Fruit fly (Drosophila melanogaster) whole organism, embryonic: ENCODE data around the gene CG11703.

Source experiments
- CG10267 ChIP-seq: fragments of 200-800 bp; sonication (Bioruptor generic); optimal IDR thresholded peaks from 2 replicates; lab custom pipeline; 2018; ENCODE audit warnings: missing biosample characterization, mild to moderate bottlenecking, missing genetic modification characterization, moderate library complexity
- CG10321 ChIP-seq: fragments of 200-800 bp; sonication (Bioruptor generic); IDR thresholded peaks from 2 replicates; pipeline ENCODE4 v1.3.6; 2022; ENCODE audit warnings: missing biosample characterization, missing genetic modification characterization
- CG10654 ChIP-seq: fragments of 200-800 bp; sonication (Bioruptor generic); optimal IDR thresholded peaks from 2 replicates; lab custom pipeline; 2016; ENCODE audit warnings: missing biosample characterization, missing genetic modification characterization
- CG11085 ChIP-seq: fragments of 200-800 bp; sonication (Bioruptor generic); IDR thresholded peaks from 2 replicates; pipeline ENCODE4 v1.3.6; 2022; ENCODE audit warnings: missing biosample characterization, missing genetic modification characterization
- CG12219 ChIP-seq: fragments of 200-800 bp; sonication (Bioruptor generic); optimal IDR thresholded peaks from 3 replicates; lab custom pipeline; 2018; ENCODE audit warnings: missing biosample characterization, mild to moderate bottlenecking, missing genetic modification characterization
- CG13296 ChIP-seq: fragments of 200-800 bp; sonication (Bioruptor generic); optimal IDR thresholded peaks from 3 replicates; lab custom pipeline; 2018; ENCODE audit warnings: missing biosample characterization, mild to moderate bottlenecking, missing genetic modification characterization
- CG13624 ChIP-seq: fragments of 200-800 bp; sonication (Bioruptor generic); optimal IDR thresholded peaks from 2 replicates; lab custom pipeline; 2016; ENCODE audit warnings: missing biosample characterization, missing genetic modification characterization
- CG15269 ChIP-seq: fragments of 200-800 bp; sonication (Bioruptor generic); optimal IDR thresholded peaks from 2 replicates; lab custom pipeline; 2018; ENCODE audit warnings: missing biosample characterization, mild to moderate bottlenecking, missing genetic modification characterization, moderate library complexity
- CG17359 ChIP-seq: fragments of 200-800 bp; sonication (Bioruptor generic); optimal IDR thresholded peaks from 3 replicates; lab custom pipeline; 2018; ENCODE audit warnings: missing biosample characterization, mild to moderate bottlenecking, missing genetic modification characterization, moderate library complexity
- CG17361 ChIP-seq: fragments of 200-800 bp; sonication (Bioruptor generic); IDR thresholded peaks from 3 replicates; pipeline ENCODE4 v1.3.6; 2022; ENCODE audit warnings: missing biosample characterization, missing genetic modification characterization
- CG18011 ChIP-seq: fragments of 200-800 bp; sonication (Bioruptor generic); optimal IDR thresholded peaks from 2 replicates; lab custom pipeline; 2017; ENCODE audit warnings: missing biosample characterization, missing genetic modification characterization, mild to moderate bottlenecking, moderate library complexity, missing genotype
- CG18599 ChIP-seq: fragments of 200-800 bp; sonication (Bioruptor generic); optimal IDR thresholded peaks from 3 replicates; lab custom pipeline; 2017; ENCODE audit warnings: missing biosample characterization, missing genetic modification characterization, mild to moderate bottlenecking, moderate library complexity, missing genetic modification reagents
- CG2120 ChIP-seq: fragments of 200-800 bp; sonication (Bioruptor generic); optimal IDR thresholded peaks from 3 replicates; lab custom pipeline; 2016; ENCODE audit warnings: missing biosample characterization, missing genetic modification characterization
- CG2129 ChIP-seq: fragments of 200-800 bp; sonication (Bioruptor generic); IDR thresholded peaks from 2 replicates; pipeline ENCODE4 v1.3.6; 2022; ENCODE audit warnings: missing biosample characterization, missing genetic modification characterization; ENCODE audit not compliant: partially characterized antibody
- CG2678 ChIP-seq: fragments of 200-800 bp; sonication (Bioruptor generic); optimal IDR thresholded peaks from 3 replicates; lab custom pipeline; 2019; ENCODE audit warnings: missing biosample characterization, mild to moderate bottlenecking, missing genetic modification characterization, moderate library complexity
- CG30403 ChIP-seq: fragments of 200-800 bp; sonication (Bioruptor generic); optimal IDR thresholded peaks from 3 replicates; lab custom pipeline; 2016; ENCODE audit warnings: missing biosample characterization, missing genetic modification characterization
- CG31441 ChIP-seq: fragments of 200-800 bp; sonication (Bioruptor generic); IDR thresholded peaks from 2 replicates; pipeline ENCODE4 v1.3.6; 2022; ENCODE audit warnings: missing biosample characterization, missing genetic modification characterization
- CG5245 ChIP-seq: fragments of 200-800 bp; sonication (Bioruptor generic); optimal IDR thresholded peaks from 3 replicates; lab custom pipeline; 2016; ENCODE audit warnings: missing biosample characterization, missing genetic modification characterization
- CG6854 ChIP-seq: fragments of 200-800 bp; sonication (Bioruptor generic); optimal IDR thresholded peaks from 3 replicates; lab custom pipeline; 2017; ENCODE audit warnings: missing biosample characterization, mild to moderate bottlenecking, missing genetic modification characterization
- CG8089 ChIP-seq: fragments of 200-800 bp; sonication (Bioruptor generic); optimal IDR thresholded peaks from 3 replicates; lab custom pipeline; 2016; ENCODE audit warnings: missing biosample characterization, missing genetic modification characterization
- CG8281 ChIP-seq: fragments of 200-800 bp; sonication (Bioruptor generic); optimal IDR thresholded peaks from 2 replicates; lab custom pipeline; 2018; ENCODE audit warnings: missing biosample characterization, mild to moderate bottlenecking, missing genetic modification characterization, moderate library complexity
- CG8924 ChIP-seq: fragments of 200-800 bp; optimal IDR thresholded peaks from 3 replicates; lab custom pipeline; 2019; ENCODE audit warnings: missing biosample characterization, mild to moderate bottlenecking, missing genetic modification characterization, moderate library complexity
- CrebB ChIP-seq: fragments of 200-800 bp; sonication (Bioruptor generic); optimal IDR thresholded peaks from 3 replicates; lab custom pipeline; 2018; ENCODE audit warnings: missing biosample characterization, mild to moderate bottlenecking, missing genetic modification characterization
- Drgx ChIP-seq: fragments of 200-800 bp; sonication (Bioruptor generic); IDR thresholded peaks from 2 replicates; pipeline ENCODE4 v1.3.6; 2022; ENCODE audit warnings: missing biosample characterization, missing genetic modification characterization
- E2f1 ChIP-seq: fragments of 200-800 bp; sonication (Bioruptor generic); IDR thresholded peaks from 2 replicates; pipeline ENCODE4 v1.3.6; 2022; ENCODE audit warnings: missing biosample characterization, missing genetic modification characterization
- Ets65A ChIP-seq: fragments of 200-800 bp; sonication (Bioruptor generic); peaks from one replicate; lab custom pipeline; 2016; ENCODE audit warnings: missing biosample characterization, missing genetic modification characterization
- GATAe ChIP-seq: fragments of 200-800 bp; sonication (Bioruptor generic); conservative IDR thresholded peaks from 2 replicates; pipeline ENCODE4 v1.3.6; 2022; ENCODE audit warnings: missing biosample characterization, missing genetic modification characterization
- Hr51 ChIP-seq, 2 experiments: fragments of 200-800 bp; sonication (Bioruptor generic); optimal IDR thresholded peaks; 2 replicates in 1 of 2; 3 replicates in 1 of 2; lab custom pipeline; 2016 to 2018; ENCODE audit warnings: missing biosample characterization in 2 of 2, missing genetic modification characterization in 2 of 2, mild to moderate bottlenecking in 1 of 2, moderate library complexity in 1 of 2
- Kr ChIP-seq: fragments of 200-800 bp; sonication (Bioruptor generic); optimal IDR thresholded peaks from 2 replicates; lab custom pipeline; 2017; ENCODE audit warnings: missing biosample characterization, mild to moderate bottlenecking, missing genetic modification characterization
- Lhr ChIP-seq: fragments of 200-800 bp; sonication (Bioruptor generic); optimal IDR thresholded peaks from 3 replicates; lab custom pipeline; 2017; ENCODE audit warnings: mild to moderate bottlenecking, missing biosample characterization, missing genetic modification reagents, missing genetic modification characterization
- NC2β ChIP-seq: fragments of 200-800 bp; sonication (Bioruptor generic); optimal IDR thresholded peaks from 2 replicates; lab custom pipeline; 2016; ENCODE audit warnings: missing biosample characterization, missing genetic modification characterization
- Ssrp ChIP-seq: fragments of 200-800 bp; sonication (Bioruptor generic); optimal IDR thresholded peaks from 2 replicates; lab custom pipeline; 2018; ENCODE audit warnings: missing biosample characterization, mild to moderate bottlenecking, missing genetic modification characterization, moderate library complexity
- Trl ChIP-seq, 3 experiments: fragments of >200 bp in 2 of 3; fragments of 200-800 bp in 1 of 3; sonication (Bioruptor generic) in 1 of 3; optimal IDR thresholded peaks; 2 replicates in 1 of 3; 3 replicates in 2 of 3; lab custom pipeline; 2016 to 2017; ENCODE audit warnings: missing biosample characterization in 1 of 3, missing genetic modification characterization in 1 of 3
- bsh ChIP-seq, 2 experiments: fragments of 200-800 bp; sonication (Bioruptor generic); optimal IDR thresholded peaks; 2 replicates each; lab custom pipeline; 2017 to 2018; ENCODE audit warnings: mild to moderate bottlenecking in 2 of 2, missing biosample characterization in 2 of 2, missing genetic modification characterization in 2 of 2, moderate library complexity in 1 of 2
- chm ChIP-seq: fragments of 200-800 bp; sonication (Bioruptor generic); IDR thresholded peaks from 2 replicates; pipeline ENCODE4 v1.3.6; 2022; ENCODE audit warnings: missing biosample characterization, missing genetic modification characterization
- dimm ChIP-seq: fragments of 200-800 bp; sonication (Bioruptor generic); IDR thresholded peaks from 2 replicates; pipeline ENCODE4 v1.3.6; 2022; ENCODE audit warnings: missing biosample characterization, missing genetic modification characterization
- h ChIP-seq: fragments of >200 bp; optimal IDR thresholded peaks from 2 replicates; lab custom pipeline; 2017
- klu ChIP-seq: fragments of 200-800 bp; sonication (Bioruptor generic); IDR thresholded peaks from 2 replicates; pipeline ENCODE4 v1.3.6; 2022; ENCODE audit warnings: missing biosample characterization, missing genetic modification characterization
- lilli ChIP-seq: fragments of 200-800 bp; sonication (Bioruptor generic); optimal IDR thresholded peaks from 3 replicates; lab custom pipeline; 2016; ENCODE audit warnings: missing biosample characterization, missing genetic modification characterization
- lmd ChIP-seq: fragments of 200-800 bp; sonication (Bioruptor generic); IDR thresholded peaks from 2 replicates; pipeline ENCODE4 v1.3.6; 2022; ENCODE audit warnings: missing biosample characterization, missing genetic modification characterization
- nerfin-2 ChIP-seq: fragments of 200-800 bp; sonication (Bioruptor generic); IDR thresholded peaks from 2 replicates; pipeline ENCODE4 v1.3.6; 2022; ENCODE audit warnings: missing biosample characterization, missing genetic modification characterization; ENCODE audit not compliant: partially characterized antibody
- nmo ChIP-seq: fragments of 200-800 bp; sonication (Bioruptor generic); optimal IDR thresholded peaks from 2 replicates; lab custom pipeline; 2018; ENCODE audit warnings: missing biosample characterization, mild to moderate bottlenecking, missing genetic modification characterization, moderate library complexity
- nom ChIP-seq: fragments of 200-800 bp; sonication (Bioruptor generic); optimal IDR thresholded peaks from 2 replicates; lab custom pipeline; 2017; ENCODE audit warnings: missing biosample characterization, missing genetic modification characterization, mild to moderate bottlenecking, moderate library complexity, missing genetic modification reagents
- ro ChIP-seq: fragments of 200-800 bp; sonication (Bioruptor generic); IDR thresholded peaks from 2 replicates; pipeline ENCODE4 v1.3.6; 2022; ENCODE audit warnings: missing biosample characterization, missing genetic modification characterization
- scrt ChIP-seq: fragments of 200-800 bp; sonication (Bioruptor generic); optimal IDR thresholded peaks from 2 replicates; lab custom pipeline; 2018; ENCODE audit warnings: missing biosample characterization, mild to moderate bottlenecking, missing genetic modification characterization, moderate library complexity
- sisA ChIP-seq: fragments of 200-800 bp; sonication (Bioruptor generic); IDR thresholded peaks from 2 replicates; pipeline ENCODE4 v1.3.6; 2022; ENCODE audit warnings: missing biosample characterization, missing genetic modification characterization
- so ChIP-seq: fragments of 200-800 bp; sonication (Bioruptor generic); IDR thresholded peaks from 3 replicates; pipeline ENCODE4 v1.3.6; 2022; ENCODE audit warnings: missing biosample characterization, missing genetic modification characterization
- tin ChIP-seq: fragments of 200-800 bp; sonication (Bioruptor generic); optimal IDR thresholded peaks from 3 replicates; lab custom pipeline; 2016; ENCODE audit warnings: missing biosample characterization, missing genetic modification characterization
- tna ChIP-seq: fragments of 200-800 bp; sonication (Bioruptor generic); IDR thresholded peaks from 2 replicates; pipeline ENCODE4 v1.3.6; 2022; ENCODE audit warnings: missing biosample characterization, missing genetic modification characterization; ENCODE audit not compliant: partially characterized antibody
- trh ChIP-seq: fragments of 200-800 bp; sonication (Bioruptor generic); optimal IDR thresholded peaks from 2 replicates; lab custom pipeline; 2016; ENCODE audit warnings: missing biosample characterization, missing genetic modification characterization
- vnd ChIP-seq: fragments of 200-800 bp; sonication (Bioruptor generic); IDR thresholded peaks from 3 replicates; pipeline ENCODE4 v1.3.6; 2022; ENCODE audit warnings: missing biosample characterization, missing genetic modification characterization; ENCODE audit not compliant: partially characterized antibody

Gene CG11703

DNA sequence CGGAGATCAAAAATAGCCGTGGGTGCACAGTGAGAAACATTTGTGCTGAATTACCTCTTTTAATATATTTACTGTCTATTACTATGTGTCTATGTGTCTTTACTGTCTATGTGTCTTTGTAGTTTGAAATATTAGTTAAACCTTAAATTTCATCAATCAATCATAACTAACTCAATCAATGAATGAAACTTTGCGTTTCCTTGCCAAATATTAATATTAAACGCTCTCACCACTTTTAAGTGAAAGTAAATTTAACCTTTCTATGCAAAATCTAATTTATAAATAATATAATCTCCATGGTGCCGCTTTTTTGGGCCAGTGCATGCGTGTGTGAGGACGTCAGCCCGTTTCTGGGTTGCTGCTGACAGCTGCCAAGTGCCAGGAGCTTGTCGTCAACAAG lies 46.8 kb downstream of the CG11703 start (continued):
- no peak for TF ChIP-seq CG10267
- TF ChIP-seq CG12219 (GFP tag; lab: Kevin White, UChicago): no peak
- no peak for TF ChIP-seq CG6854
- TF ChIP-seq CG18599 (GFP tag; lab: Kevin White, UChicago): peak; percentile 31
- no peak for TF ChIP-seq Lhr (GFP tag; lab: Kevin White, UChicago)
- TF ChIP-seq dimm: no peak
- TF ChIP-seq nerfin-2 (GFP tag; lab: Robert Waterston, UW): no peak
- peak; percentile 10 for TF ChIP-seq nmo (GFP tag; lab: Kevin White, UChicago)
- TF ChIP-seq CG13296 (GFP tag; lab: Kevin White, UChicago): peak; percentile 10
- TF ChIP-seq lilli (GFP tag; lab: Kevin White, UChicago): peak; percentile 7
- no peak for TF ChIP-seq tna
- TF ChIP-seq CG10321 (GFP tag; lab: Robert Waterston, UW): no peak
- TF ChIP-seq tin (GFP tag; lab: Kevin White, UChicago): peak; percentile 5
- TF ChIP-seq GATAe (GFP tag; lab: Robert Waterston, UW): no peak
- TF ChIP-seq CG30403 (GFP tag; lab: Kevin White, UChicago): peak; percentile 10
- TF ChIP-seq CG10654 (GFP tag; lab: Kevin White, UChicago): no peak
- TF ChIP-seq vnd (GFP tag; lab: Robert Waterston, UW): no peak
- TF ChIP-seq bsh (GFP tag; optimal IDR thresholded peaks at IDR 0.05; lab: Kevin White, UChicago): peak in 1 of 2 experiments; percentile 52
- TF ChIP-seq NC2β: no peak
- TF ChIP-seq CG5245 (GFP tag; lab: Kevin White, UChicago): no peak
- no peak for TF ChIP-seq h
- TF ChIP-seq Ssrp (tag; lab: Kevin White, UChicago): peak; percentile 30
- TF ChIP-seq CrebB (tag; lab: Kevin White, UChicago): no peak
- TF ChIP-seq Kr (GFP tag; lab: Kevin White, UChicago): no peak
- no peak for TF ChIP-seq CG2129 (GFP tag; lab: Robert Waterston, UW)
- 0 out of 2 replicates have a peak, but pooled peaks have one; percentile 23 for TF ChIP-seq CG31441 (GFP tag; lab: Robert Waterston, UW)
- TF ChIP-seq Hr51 (GFP tag; optimal IDR thresholded peaks at IDR 0.05; lab: Kevin White, UChicago): peak in 1 of 2 experiments; percentile 66
- peak; percentile 5 for TF ChIP-seq CG8924
- TF ChIP-seq trh (GFP tag; lab: Kevin White, UChicago): no peak
- no peak for TF ChIP-seq CG8089 (GFP tag; lab: Kevin White, UChicago)
- TF ChIP-seq CG17361 (GFP tag; lab: Robert Waterston, UW): peak; percentile 35; the same call in 1 of the 3 replicates
- TF ChIP-seq lmd (GFP tag; lab: Robert Waterston, UW): no peak
- no peak for TF ChIP-seq CG8281 (tag; lab: Kevin White, UChicago)
- TF ChIP-seq chm (GFP tag; lab: Robert Waterston, UW): no peak
- no peak for TF ChIP-seq scrt
- no peak for TF ChIP-seq E2f1 (GFP tag; lab: Robert Waterston, UW)
- peak; percentile 42 for TF ChIP-seq nom (GFP tag; lab: Kevin White, UChicago)
- no peak for TF ChIP-seq so (GFP tag; lab: Robert Waterston, UW)
- TF ChIP-seq klu (GFP tag; lab: Robert Waterston, UW): no peak
- no peak for TF ChIP-seq Trl (optimal IDR thresholded peaks at IDR 0.05; lab: Kevin White, UChicago)
- TF ChIP-seq Trl (GFP tag; optimal IDR thresholded peaks at IDR 0.05; lab: Kevin White, UChicago): no peak
- peak; percentile 70 for TF ChIP-seq Ets65A (GFP tag; lab: Kevin White, UChicago)
- no peak for TF ChIP-seq ro (GFP tag; lab: Robert Waterston, UW)
- no peak for TF ChIP-seq CG11085 (GFP tag; lab: Robert Waterston, UW)
- peak; percentile 36 for TF ChIP-seq CG17359
- TF ChIP-seq CG18011: no peak
- peak; percentile 56 for TF ChIP-seq CG15269 (tag; lab: Kevin White, UChicago)
- peak; percentile 67; the same call in 1 of the 2 replicates for TF ChIP-seq Drgx (GFP tag; lab: Robert Waterston, UW)
- TF ChIP-seq sisA (GFP tag; lab: Robert Waterston, UW): no peak
- peak; percentile 12 for TF ChIP-seq CG2120 (GFP tag; lab: Kevin White, UChicago)
- no peak for TF ChIP-seq CG13624 (GFP tag; lab: Kevin White, UChicago)
- TF ChIP-seq CG2678 (tag; lab: Kevin White, UChicago): peak; percentile 50
